Fruit fly (Drosophila melanogaster) whole organism, embryonic: ENCODE measurements around the gene ohgt.

Source experiments
- C15 ChIP-seq: fragments of 200-800 bp; sonication (Bioruptor generic); IDR thresholded peaks from 3 replicates; pipeline ENCODE4 v1.3.6; 2022; ENCODE audit warnings: missing biosample characterization, missing genetic modification characterization
- CG16815 ChIP-seq: fragments of 200-800 bp; sonication (Bioruptor generic); optimal IDR thresholded peaks from 3 replicates; lab custom pipeline; 2017; ENCODE audit warnings: missing biosample characterization, mild to moderate bottlenecking, missing genetic modification characterization
- CG4707 ChIP-seq: fragments of 200-800 bp; sonication (Bioruptor generic); optimal IDR thresholded peaks from 2 replicates; lab custom pipeline; 2018; ENCODE audit warnings: missing biosample characterization, mild to moderate bottlenecking, missing genetic modification characterization, moderate library complexity
- Eip74EF ChIP-seq, 2 experiments: fragments of 200-800 bp in 1 of 2; fragments of >200 bp in 1 of 2; sonication (Bioruptor generic) in 1 of 2; optimal IDR thresholded peaks; 2 replicates each; lab custom pipeline; 2017 to 2019; ENCODE audit warnings: missing biosample characterization in 2 of 2, missing genetic modification characterization in 2 of 2, mild to moderate bottlenecking in 1 of 2, moderate library complexity in 1 of 2
- Sry-β ChIP-seq: fragments of 200-800 bp; sonication (Bioruptor generic); optimal IDR thresholded peaks from 2 replicates; lab custom pipeline; 2018; ENCODE audit warnings: missing biosample characterization, mild to moderate bottlenecking, missing genetic modification characterization, moderate library complexity
- jing ChIP-seq: fragments of 200-800 bp; sonication (Bioruptor generic); optimal IDR thresholded peaks from 2 replicates; lab custom pipeline; 2018; ENCODE audit warnings: missing biosample characterization, mild to moderate bottlenecking, missing genetic modification characterization
- repo ChIP-seq: fragments of 200-800 bp; sonication (Bioruptor generic); optimal IDR thresholded peaks from 2 replicates; lab custom pipeline; 2016; ENCODE audit warnings: missing biosample characterization, missing genetic modification characterization
- toy ChIP-seq: fragments of 200-800 bp; sonication (Bioruptor generic); IDR thresholded peaks from 2 replicates; pipeline ENCODE4 v1.3.6; 2022; ENCODE audit warnings: missing biosample characterization, missing genetic modification characterization

DNA sequence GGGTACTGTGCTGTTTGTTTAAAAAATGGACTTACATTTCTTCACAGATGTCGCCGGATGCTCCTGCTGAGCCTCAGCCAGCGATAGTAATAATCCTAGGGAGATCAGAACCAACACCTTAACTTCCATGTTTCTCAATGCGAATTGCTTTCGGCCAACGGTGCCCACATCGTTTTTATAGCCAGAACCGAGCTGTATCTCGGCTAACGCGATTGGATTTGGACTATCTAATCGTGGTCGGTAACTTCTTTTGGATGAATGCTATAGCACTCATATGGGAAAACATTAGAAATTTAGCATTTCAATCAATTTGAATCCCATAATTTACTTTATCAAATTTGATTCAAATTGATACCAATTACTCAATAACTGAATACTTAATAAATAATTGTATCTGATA, 7.0 kb downstream of the ohgt start, which contains the start of gene Npc2d:
- no peak for TF ChIP-seq Sry-β (GFP tag; lab: Kevin White, UChicago)
- no peak for TF ChIP-seq C15 (GFP tag; lab: Robert Waterston, UW)
- no peak for TF ChIP-seq toy (GFP tag; lab: Robert Waterston, UW)
- TF ChIP-seq CG16815 (GFP tag; lab: Kevin White, UChicago): no peak
- no peak for TF ChIP-seq repo
- TF ChIP-seq Eip74EF (GFP tag; optimal IDR thresholded peaks at IDR 0.05; lab: Kevin White, UChicago): no peak
- no peak for TF ChIP-seq CG4707 (GFP tag; lab: Kevin White, UChicago)
- no peak for TF ChIP-seq jing
